Worm (Caenorhabditis elegans) whole organism, L1 larva: ENCODE data around the gene C32D5.7.

Source experiments
- C04F5.9 ChIP-seq: sonication (generic microtip); optimal IDR thresholded peaks from 2 replicates; lab custom pipeline; 2016; ENCODE audit warnings: missing genetic modification characterization, missing compliant biosample characterization
- blmp-1 ChIP-seq: fragments of 150-350 bp; optimal IDR thresholded peaks from 2 replicates; lab custom pipeline; 2014; ENCODE audit warnings: missing biosample characterization, missing genetic modification characterization
- ceh-82 ChIP-seq, 3 experiments: fragments of 150-350 bp in 1 of 3; sonication (generic microtip) in 2 of 3; optimal IDR thresholded peaks; 2 replicates each; lab custom pipeline; 2014 to 2017; ENCODE audit warnings: missing biosample characterization in 3 of 3, missing genetic modification characterization in 3 of 3
- ceh-88 ChIP-seq: fragments of 200-800 bp; sonication (Bioruptor generic); IDR thresholded peaks from 2 replicates; pipeline ENCODE4 v1.3.6; 2022; ENCODE audit warnings: missing genetic modification characterization, missing compliant biosample characterization
- ceh-90 ChIP-seq: sonication (generic microtip); optimal IDR thresholded peaks from 2 replicates; lab custom pipeline; 2016; ENCODE audit warnings: missing genetic modification characterization, missing compliant biosample characterization
- dpl-1 ChIP-seq, 3 experiments: fragments of 150-350 bp in 2 of 3; sonication (generic microtip) in 1 of 3; optimal IDR thresholded peaks; 2 replicates each; lab custom pipeline; 2014 to 2017; ENCODE audit warnings: missing biosample characterization in 3 of 3, missing genetic modification characterization in 3 of 3, missing genetic modification reagents in 3 of 3
- dsc-1 ChIP-seq: sonication (generic microtip); optimal IDR thresholded peaks from 2 replicates; lab custom pipeline; 2016; ENCODE audit warnings: mild to moderate bottlenecking, missing genetic modification characterization, missing compliant biosample characterization
- efl-1 ChIP-seq, 4 experiments: fragments of 150-350 bp; optimal IDR thresholded peaks in 3 of 4; peaks in 1 of 4; 1 replicate in 1 of 4; 2 replicates in 3 of 4; lab custom pipeline; 2014; ENCODE audit warnings: missing biosample characterization in 2 of 4, missing genetic modification characterization in 2 of 4, missing genetic modification reagents in 2 of 4
- efl-3 ChIP-seq: fragments of 200-800 bp; sonication (Bioruptor generic); optimal IDR thresholded peaks from 2 replicates; lab custom pipeline; 2018; ENCODE audit warnings: mild to moderate bottlenecking, missing genetic modification characterization, missing compliant biosample characterization
- elt-2 ChIP-seq: sonication (generic microtip); optimal IDR thresholded peaks from 2 replicates; lab custom pipeline; 2016; ENCODE audit warnings: missing genetic modification characterization, mild to moderate bottlenecking, inconsistent platforms, missing compliant biosample characterization, missing genetic modification reagents
- elt-3 ChIP-seq, 6 experiments: fragments of 150-350 bp in 1 of 6; sonication (generic microtip); optimal IDR thresholded peaks; 2 replicates each; lab custom pipeline; 2017 to 2018; ENCODE audit warnings: missing biosample characterization in 6 of 6, missing genetic modification characterization in 6 of 6, inconsistent platforms in 1 of 6
- ets-5 ChIP-seq: fragments of 200-800 bp; sonication (Bioruptor generic); IDR thresholded peaks from 2 replicates; pipeline ENCODE4 v1.3.6; 2022; ENCODE audit warnings: missing genetic modification characterization, missing compliant biosample characterization
- fkh-8 ChIP-seq: sonication (generic microtip); optimal IDR thresholded peaks from 2 replicates; lab custom pipeline; 2016; ENCODE audit warnings: mild to moderate bottlenecking, missing genetic modification characterization, missing compliant biosample characterization
- grh-1 ChIP-seq: fragments of 200-800 bp; sonication (Bioruptor generic); IDR thresholded peaks from 2 replicates; pipeline ENCODE4 v1.3.6; 2022; ENCODE audit warnings: missing genetic modification reagents, missing genetic modification characterization, missing compliant biosample characterization
- isw-1 ChIP-seq: fragments of 200-800 bp; sonication (Bioruptor generic); IDR thresholded peaks from 2 replicates; pipeline ENCODE4 v1.3.6; 2022; ENCODE audit warnings: missing genetic modification characterization, missing compliant biosample characterization
- lin-13 ChIP-seq: fragments of 150-350 bp; optimal IDR thresholded peaks from 2 replicates; lab custom pipeline; 2014; ENCODE audit warnings: missing biosample characterization, missing genetic modification reagents, missing genetic modification characterization
- lin-14 ChIP-seq: fragments of 200-800 bp; sonication (Bioruptor generic); optimal IDR thresholded peaks from 2 replicates; lab custom pipeline; 2018; ENCODE audit warnings: mild to moderate bottlenecking, missing genetic modification characterization, moderate library complexity, missing compliant biosample characterization
- lin-35 ChIP-seq, 2 experiments: fragments of 150-350 bp; optimal IDR thresholded peaks; 2 replicates each; lab custom pipeline; 2014; ENCODE audit warnings: missing biosample characterization in 2 of 2, missing genetic modification characterization in 2 of 2, missing genetic modification reagents in 2 of 2
- lsy-2 ChIP-seq, 2 experiments: fragments of 150-350 bp; optimal IDR thresholded peaks; 2 replicates each; lab custom pipeline; 2014; ENCODE audit warnings: missing biosample characterization in 2 of 2, missing genetic modification characterization in 2 of 2
- mef-2 ChIP-seq: fragments of 150-350 bp; optimal IDR thresholded peaks from 2 replicates; lab custom pipeline; 2014; ENCODE audit warnings: missing biosample characterization, missing genetic modification characterization
- nhr-11 ChIP-seq: fragments of 150-350 bp; optimal IDR thresholded peaks from 2 replicates; lab custom pipeline; 2014; ENCODE audit warnings: missing biosample characterization, missing genetic modification characterization
- nhr-19 ChIP-seq: fragments of 200-800 bp; sonication (Bioruptor generic); conservative IDR thresholded peaks from 2 replicates; pipeline ENCODE4 v1.3.6; 2022; ENCODE audit warnings: missing genetic modification characterization, missing compliant biosample characterization
- nhr-20 ChIP-seq: sonication (generic microtip); optimal IDR thresholded peaks from 2 replicates; lab custom pipeline; 2016; ENCODE audit warnings: mild to moderate bottlenecking, missing genetic modification characterization, missing compliant biosample characterization
- nhr-28 ChIP-seq: fragments of 150-350 bp; optimal IDR thresholded peaks from 2 replicates; lab custom pipeline; 2014; ENCODE audit warnings: missing biosample characterization, missing genetic modification characterization
- nhr-47 ChIP-seq: sonication (generic microtip); optimal IDR thresholded peaks from 2 replicates; lab custom pipeline; 2016; ENCODE audit warnings: mild to moderate bottlenecking, missing genetic modification characterization, moderate library complexity, missing compliant biosample characterization
- nhr-71 ChIP-seq: sonication (generic microtip); optimal IDR thresholded peaks from 2 replicates; lab custom pipeline; 2016; ENCODE audit warnings: mild to moderate bottlenecking, missing genetic modification characterization, moderate library complexity, missing compliant biosample characterization
- nhr-77 ChIP-seq: fragments of 150-350 bp; optimal IDR thresholded peaks from 2 replicates; lab custom pipeline; 2014; ENCODE audit warnings: missing biosample characterization, missing genetic modification characterization
- nhr-85 ChIP-seq: sonication (generic microtip); peaks from one replicate; lab custom pipeline; 2016; ENCODE audit warnings: missing genetic modification characterization, inconsistent platforms, missing compliant biosample characterization
- rnt-1 ChIP-seq: sonication (generic microtip); optimal IDR thresholded peaks from 2 replicates; lab custom pipeline; 2016; ENCODE audit warnings: mild to moderate bottlenecking, missing genetic modification characterization, moderate library complexity, missing compliant biosample characterization
- skn-1 ChIP-seq: fragments of 150-350 bp; optimal IDR thresholded peaks from 2 replicates; lab custom pipeline; 2014; ENCODE audit warnings: missing biosample characterization, missing genetic modification characterization
- snpc-4 ChIP-seq: fragments of 150-350 bp; optimal IDR thresholded peaks from 2 replicates; lab custom pipeline; 2014; ENCODE audit warnings: missing biosample characterization, missing genetic modification characterization
- snu-23 ChIP-seq: sonication (generic microtip); optimal IDR thresholded peaks from 2 replicates; lab custom pipeline; 2016; ENCODE audit warnings: missing genetic modification characterization, missing compliant biosample characterization
- swsn-7 ChIP-seq: sonication (generic microtip); optimal IDR thresholded peaks from 2 replicates; lab custom pipeline; 2016; ENCODE audit warnings: missing genetic modification characterization, missing compliant biosample characterization
- unc-98 ChIP-seq: fragments of 200-800 bp; sonication (Bioruptor generic); IDR thresholded peaks from 2 replicates; pipeline ENCODE4 v1.3.6; 2022; ENCODE audit warnings: missing genetic modification characterization, missing compliant biosample characterization
- ztf-4 ChIP-seq: fragments of 150-350 bp; optimal IDR thresholded peaks from 2 replicates; lab custom pipeline; 2014; ENCODE audit warnings: missing biosample characterization, missing genetic modification characterization

C32D5.7 gene

ce11 chrII:6343893-6344292, 4.0 kb upstream of the C32D5.7 start, which contains the start of gene txt-18:
Gene txt-18, plus strand, starts transcription at chrII:6344072.
- TF ChIP-seq nhr-85 (tag; lab: Kevin White, UChicago) (peak; percentile 22), lin-14 (GFP tag; lab: Kevin White, UChicago) (peak; percentile 69), lin-35 (GFP tag; optimal IDR thresholded peaks at IDR 0.05; lab: Kevin White, UChicago) (peak in 1 of 2 experiments; percentile 13), ztf-4 (tag; lab: Kevin White, UChicago) (no peak), nhr-71 (tag; lab: Kevin White, UChicago) (peak; percentile 52), dsc-1 (tag; lab: Kevin White, UChicago) (peak; percentile 45), nhr-20 (peak; percentile 47), unc-98 (GFP tag; lab: Robert Waterston, UW) (no peak), efl-3 (no peak), isw-1 (GFP tag; lab: Robert Waterston, UW) (no peak), swsn-7 (tag; lab: Kevin White, UChicago) (peak; percentile 1), elt-2 (no peak), nhr-28 (tag; lab: Kevin White, UChicago) (no peak), efl-1 (optimal IDR thresholded peaks at IDR 0.05; lab: Kevin White, UChicago) (peak; percentile 9 to 13), efl-1 (GFP tag; optimal IDR thresholded peaks at IDR 0.05 in 1 of 2; lab: Kevin White, UChicago) (no peak), nhr-11 (tag; lab: Kevin White, UChicago) (no peak), mef-2 (no peak), C04F5.9 (tag; lab: Kevin White, UChicago) (no peak), blmp-1 (tag; lab: Kevin White, UChicago) (peak; percentile 90), dpl-1 (GFP tag; optimal IDR thresholded peaks at IDR 0.05; lab: Kevin White, UChicago) (no peak), ets-5 (no peak), elt-3 (tag; optimal IDR thresholded peaks at IDR 0.05; lab: Kevin White, UChicago) (peak in 1 of 6 experiments; percentile 32), grh-1 (GFP tag; lab: Robert Waterston, UW) (no peak), ceh-90 (tag; lab: Kevin White, UChicago) (no peak), nhr-47 (tag; lab: Kevin White, UChicago) (peak; percentile 19), rnt-1 (tag; lab: Kevin White, UChicago) (peak; percentile 4), snu-23 (GFP tag; lab: Kevin White, UChicago) (peak; percentile 51), lin-13 (GFP tag; lab: Kevin White, UChicago) (peak; percentile 23), lsy-2 (tag; optimal IDR thresholded peaks at IDR 0.05; lab: Kevin White, UChicago) (peak in 1 of 2 experiments; percentile 59)

ce11 chrII:6342455-6342854, 2.6 kb upstream of the C32D5.7 start:
- TF ChIP-seq snpc-4 (tag; lab: Kevin White, UChicago) = no peak
- TF ChIP-seq lin-14 (GFP tag; lab: Kevin White, UChicago) = peak; percentile 24
- TF ChIP-seq snu-23 (GFP tag; lab: Kevin White, UChicago) = peak; percentile 4
- peak; percentile 9 for TF ChIP-seq nhr-20
- TF ChIP-seq nhr-77 (tag; lab: Kevin White, UChicago) = peak; percentile 5
- TF ChIP-seq fkh-8 (tag; lab: Kevin White, UChicago) = peak; percentile 96
- peak; percentile 74 for TF ChIP-seq dsc-1 (tag; lab: Kevin White, UChicago)
- TF ChIP-seq nhr-71 (tag; lab: Kevin White, UChicago) = peak; percentile 64
- no peak for TF ChIP-seq ceh-88
- TF ChIP-seq skn-1 (tag; lab: Kevin White, UChicago) = no peak
- TF ChIP-seq nhr-47 (tag; lab: Kevin White, UChicago) = peak; percentile 36
- TF ChIP-seq, all 84 proteins: peak for 8

ce11 chrII:6341076-6341475, 1.2 kb upstream of the C32D5.7 start:
- no peak for TF ChIP-seq ceh-82 (tag; optimal IDR thresholded peaks at IDR 0.05; lab: Kevin White, UChicago)
- TF ChIP-seq blmp-1 (tag; lab: Kevin White, UChicago) = peak; percentile 79
- no peak for TF ChIP-seq unc-98 (GFP tag; lab: Robert Waterston, UW)
- no peak for TF ChIP-seq ceh-90 (tag; lab: Kevin White, UChicago)
- TF ChIP-seq lin-14 (GFP tag; lab: Kevin White, UChicago) = peak; percentile 18
- peak; percentile 14 for TF ChIP-seq nhr-85 (tag; lab: Kevin White, UChicago)
- no peak for TF ChIP-seq nhr-19 (GFP tag; lab: Robert Waterston, UW)
